Worm (Caenorhabditis elegans): ENCODE results near the gene msrp-6.
"Not testable (repeated sequence)": the region's sequence is repeated elsewhere in the genome, so short reads cannot be mapped to it uniquely, and the experiment has no call there.

The msrp-6 gene

ce11 chrII:2629270-2629669, 10.0 kb downstream of the msrp-6 start, which contains the start of gene sri-37:
TSS of gene sri-37 (plus strand) at chrII:2629570.
- no peak for TF ChIP-seq nhr-10 (tag; optimal IDR thresholded peaks at IDR 0.05)
- TF ChIP-seq nhr-25 (tag; optimal IDR thresholded peaks at IDR 0.05), result no peak
- no peak for TF ChIP-seq nhr-12 (tag; optimal IDR thresholded peaks at IDR 0.05)
- TF ChIP-seq nhr-129 (tag; optimal IDR thresholded peaks at IDR 0.05), result no peak
- TF ChIP-seq sma-9 (GFP tag; optimal IDR thresholded peaks at IDR 0.05), result no peak
- TF ChIP-seq sma-9 (tag; optimal IDR thresholded peaks at IDR 0.05), result no peak
- no peak for TF ChIP-seq nhr-6 (tag; optimal IDR thresholded peaks at IDR 0.05)
- TF ChIP-seq gmeb-1 (tag; optimal IDR thresholded peaks at IDR 0.05), result no peak
- no peak for TF ChIP-seq blmp-1 (tag; optimal IDR thresholded peaks at IDR 0.05; ENCODE audit: insufficient read depth)
- no peak for TF ChIP-seq nhr-21 (tag; optimal IDR thresholded peaks at IDR 0.05)
- TF ChIP-seq ztf-1 (GFP tag; conservative IDR thresholded peaks at IDR 0.05), result no peak
- TF ChIP-seq Y55F3AM.14 (GFP tag; optimal IDR thresholded peaks at IDR 0.05), result no peak
- no peak for TF ChIP-seq crh-2 (tag; optimal IDR thresholded peaks at IDR 0.05)
- no peak for TF ChIP-seq mab-5 (tag; optimal IDR thresholded peaks at IDR 0.05)
- TF ChIP-seq mbf-1 (tag; optimal IDR thresholded peaks at IDR 0.05), result no peak
- no peak for TF ChIP-seq zag-1 (tag; optimal IDR thresholded peaks at IDR 0.05)
- TF ChIP-seq nhr-11 (tag; optimal IDR thresholded peaks at IDR 0.05), result no peak

- TF ChIP-seq nhr-129 (tag; optimal IDR thresholded peaks at IDR 0.05) (no peak), aly-2 (tag; optimal IDR thresholded peaks at IDR 0.05) (no peak), ztf-4 (tag; optimal IDR thresholded peaks at IDR 0.05) (no peak), nhr-21 (tag; optimal IDR thresholded peaks at IDR 0.05) (no peak), C34F6.9 (tag; optimal IDR thresholded peaks at IDR 0.05) (no peak), fos-1 (tag; optimal IDR thresholded peaks at IDR 0.05) (no peak), unc-39 (tag; optimal IDR thresholded peaks at IDR 0.05) (no peak), mbf-1 (tag; optimal IDR thresholded peaks at IDR 0.05) (no peak), elt-1 (tag; optimal IDR thresholded peaks at IDR 0.05) (no peak), peb-1 (tag; optimal IDR thresholded peaks at IDR 0.05) (no peak)
Measured at ce11 chrII:2631169-2631568, 11.9 kb downstream of the msrp-6 start, which contains the start of gene D2062.1. TSS of gene D2062.1 (plus strand) at chrII:2631469.

ce11 chrII:2637359-2637758, 18.1 kb downstream of the msrp-6 start, which contains the start of gene F22E5.21:
TSS of gene F22E5.21 (minus strand) at chrII:2637459.
- TF ChIP-seq nhr-23 (tag; optimal IDR thresholded peaks at IDR 0.05) (no peak), nhr-11 (tag; optimal IDR thresholded peaks at IDR 0.05) (no peak), crh-2 (tag; optimal IDR thresholded peaks at IDR 0.05) (no peak), aly-2 (tag; optimal IDR thresholded peaks at IDR 0.05) (no peak), C34F6.9 (tag; optimal IDR thresholded peaks at IDR 0.05) (no peak), ztf-11 (tag; optimal IDR thresholded peaks at IDR 0.05) (no peak), nhr-237 (tag; optimal IDR thresholded peaks at IDR 0.05) (no peak), blmp-1 (tag; optimal IDR thresholded peaks at IDR 0.05; ENCODE audit: insufficient read depth) (no peak), ceh-82 (tag; optimal IDR thresholded peaks at IDR 0.05) (no peak), lsy-2 (tag; optimal IDR thresholded peaks at IDR 0.05) (no peak), R02D3.7 (tag; optimal IDR thresholded peaks at IDR 0.05) (no peak)

- TF ChIP-seq gmeb-1 (tag; optimal IDR thresholded peaks at IDR 0.05), result peak; percentile 91
- no peak for TF ChIP-seq nhr-21 (tag; optimal IDR thresholded peaks at IDR 0.05)
- peak; percentile 61 for TF ChIP-seq unc-55 (GFP tag; optimal IDR thresholded peaks at IDR 0.05)
- peak; percentile 26 for TF ChIP-seq C34F6.9 (tag; optimal IDR thresholded peaks at IDR 0.05)
- TF ChIP-seq elt-1 (tag; optimal IDR thresholded peaks at IDR 0.05), result no peak
Measured at ce11 chrII:2638062-2638461, 18.8 kb downstream of the msrp-6 start, which contains the start of gene F22E5.9. TSS of gene F22E5.9 (plus strand) at chrII:2638388.

ce11 chrII:2639401-2640088, 20.3 kb downstream of the msrp-6 start, which contains the start of gene F22E5.8:
TSS of gene F22E5.8 (plus strand) at chrII:2640038.
- not testable (repeated sequence) for TF ChIP-seq ztf-4 (tag; optimal IDR thresholded peaks at IDR 0.05); lin-13 (GFP tag; optimal IDR thresholded peaks at IDR 0.05); nhr-77 (tag; optimal IDR thresholded peaks at IDR 0.05)
